Fruit fly (Drosophila melanogaster) whole organism, embryonic: Measurements from ENCODE around the gene NKCC.

Source experiments
- CG1024 ChIP-seq: fragments of 200-800 bp; sonication (Bioruptor generic); IDR thresholded peaks from 2 replicates; pipeline ENCODE4 v1.3.6; 2022; ENCODE audit warnings: missing biosample characterization, missing genetic modification characterization
- CG10431 ChIP-seq: fragments of 200-800 bp; sonication (Bioruptor generic); optimal IDR thresholded peaks from 3 replicates; lab custom pipeline; 2018; ENCODE audit warnings: missing biosample characterization, mild to moderate bottlenecking, missing genetic modification characterization
- CG10654 ChIP-seq: fragments of 200-800 bp; sonication (Bioruptor generic); optimal IDR thresholded peaks from 2 replicates; lab custom pipeline; 2016; ENCODE audit warnings: missing biosample characterization, missing genetic modification characterization
- CG12942 ChIP-seq: fragments of 200-800 bp; sonication (Bioruptor generic); optimal IDR thresholded peaks from 3 replicates; lab custom pipeline; 2016; ENCODE audit warnings: missing biosample characterization, missing genetic modification characterization
- CG15269 ChIP-seq: fragments of 200-800 bp; sonication (Bioruptor generic); optimal IDR thresholded peaks from 2 replicates; lab custom pipeline; 2018; ENCODE audit warnings: missing biosample characterization, mild to moderate bottlenecking, missing genetic modification characterization, moderate library complexity
- CG16815 ChIP-seq: fragments of 200-800 bp; sonication (Bioruptor generic); optimal IDR thresholded peaks from 3 replicates; lab custom pipeline; 2017; ENCODE audit warnings: missing biosample characterization, mild to moderate bottlenecking, missing genetic modification characterization
- CG2202 ChIP-seq: fragments of 200-800 bp; sonication (Bioruptor generic); optimal IDR thresholded peaks from 2 replicates; lab custom pipeline; 2018; ENCODE audit warnings: missing biosample characterization, mild to moderate bottlenecking, missing genetic modification characterization
- CG2889 ChIP-seq: fragments of 200-800 bp; sonication (Bioruptor generic); IDR thresholded peaks from 3 replicates; pipeline ENCODE4 v1.3.6; 2022; ENCODE audit warnings: missing biosample characterization, missing genetic modification characterization
- CG3847 ChIP-seq: fragments of 200-800 bp; sonication (Bioruptor generic); IDR thresholded peaks from 2 replicates; pipeline ENCODE4 v1.3.6; 2022; ENCODE audit warnings: missing biosample characterization, missing genetic modification characterization
- CG3995 ChIP-seq: fragments of 200-800 bp; sonication (Bioruptor generic); optimal IDR thresholded peaks from 3 replicates; lab custom pipeline; 2016; ENCODE audit warnings: missing biosample characterization, missing genetic modification characterization
- CG4404 ChIP-seq: fragments of 200-800 bp; sonication (Bioruptor generic); IDR thresholded peaks from 2 replicates; pipeline ENCODE4 v1.3.6; 2022; ENCODE audit warnings: missing biosample characterization, missing genetic modification characterization
- CG6689 ChIP-seq: fragments of 200-800 bp; sonication (Bioruptor generic); IDR thresholded peaks from 2 replicates; pipeline ENCODE4 v1.3.6; 2022; ENCODE audit warnings: missing biosample characterization, missing genetic modification characterization
- CG9437 ChIP-seq: fragments of 200-800 bp; sonication (Bioruptor generic); optimal IDR thresholded peaks from 2 replicates; lab custom pipeline; 2018; ENCODE audit warnings: missing biosample characterization, mild to moderate bottlenecking, missing genetic modification characterization
- CG9609 ChIP-seq: fragments of 200-800 bp; sonication (Bioruptor generic); optimal IDR thresholded peaks from 3 replicates; lab custom pipeline; 2016; ENCODE audit warnings: missing biosample characterization, missing genetic modification characterization
- Drgx ChIP-seq: fragments of 200-800 bp; sonication (Bioruptor generic); IDR thresholded peaks from 2 replicates; pipeline ENCODE4 v1.3.6; 2022; ENCODE audit warnings: missing biosample characterization, missing genetic modification characterization
- H2.0 ChIP-seq: fragments of 200-800 bp; sonication (Bioruptor generic); IDR thresholded peaks from 2 replicates; pipeline ENCODE4 v1.3.6; 2022; ENCODE audit warnings: missing biosample characterization, missing genetic modification characterization
- HLH3B ChIP-seq: fragments of 200-800 bp; sonication (Bioruptor generic); IDR thresholded peaks from 2 replicates; pipeline ENCODE4 v1.3.6; 2022; ENCODE audit warnings: missing biosample characterization, missing genetic modification characterization
- Hr51 ChIP-seq, 2 experiments: fragments of 200-800 bp; sonication (Bioruptor generic); optimal IDR thresholded peaks; 2 replicates in 1 of 2; 3 replicates in 1 of 2; lab custom pipeline; 2016 to 2018; ENCODE audit warnings: missing biosample characterization in 2 of 2, missing genetic modification characterization in 2 of 2, mild to moderate bottlenecking in 1 of 2, moderate library complexity in 1 of 2
- Hsf ChIP-seq: fragments of 200-800 bp; sonication (Bioruptor generic); optimal IDR thresholded peaks from 3 replicates; lab custom pipeline; 2016; ENCODE audit warnings: missing biosample characterization, missing genetic modification characterization
- MBD-R2 ChIP-seq: fragments of 200-800 bp; sonication (Bioruptor generic); IDR thresholded peaks from 2 replicates; pipeline ENCODE4 v1.3.6; 2022; ENCODE audit warnings: missing biosample characterization, missing genetic modification characterization
- Max ChIP-seq: fragments of 200-800 bp; sonication (Bioruptor generic); optimal IDR thresholded peaks from 2 replicates; lab custom pipeline; 2016; ENCODE audit warnings: missing biosample characterization, mild to moderate bottlenecking, missing genetic modification characterization
- NFAT ChIP-seq: fragments of 200-800 bp; sonication (Bioruptor generic); IDR thresholded peaks from 2 replicates; pipeline ENCODE4 v1.3.6; 2022; ENCODE audit warnings: missing biosample characterization, missing genetic modification characterization
- Nf-YB ChIP-seq: fragments of 200-800 bp; sonication (Bioruptor generic); optimal IDR thresholded peaks from 3 replicates; lab custom pipeline; 2019; ENCODE audit warnings: missing biosample characterization, mild to moderate bottlenecking, missing genetic modification characterization, moderate library complexity
- Oli ChIP-seq: fragments of 200-800 bp; sonication (Bioruptor generic); optimal IDR thresholded peaks from 2 replicates; lab custom pipeline; 2018; ENCODE audit warnings: missing biosample characterization, mild to moderate bottlenecking, missing genetic modification characterization, moderate library complexity
- PHDP ChIP-seq: fragments of 200-800 bp; sonication (Bioruptor generic); optimal IDR thresholded peaks from 3 replicates; lab custom pipeline; 2018; ENCODE audit warnings: missing biosample characterization, mild to moderate bottlenecking, missing genetic modification characterization, moderate library complexity
- Pdp1 ChIP-seq, 2 experiments: fragments of 200-800 bp; sonication (Bioruptor generic); optimal IDR thresholded peaks; 3 replicates each; lab custom pipeline; 2016; ENCODE audit warnings: missing biosample characterization in 2 of 2, missing genetic modification characterization in 2 of 2, mild to moderate bottlenecking in 1 of 2, moderate library complexity in 1 of 2
- Side ChIP-seq: fragments of 200-800 bp; sonication (Bioruptor generic); optimal IDR thresholded peaks from 2 replicates; lab custom pipeline; 2016; ENCODE audit warnings: missing biosample characterization, missing genetic modification characterization
- Spps ChIP-seq: fragments of 200-800 bp; sonication (Bioruptor generic); optimal IDR thresholded peaks from 2 replicates; lab custom pipeline; 2018; ENCODE audit warnings: missing biosample characterization, mild to moderate bottlenecking, missing genetic modification characterization
- Stat92E ChIP-seq, 3 experiments: fragments of >200 bp in 2 of 3; fragments of 200-800 bp in 1 of 3; sonication (Bioruptor generic) in 1 of 3; optimal IDR thresholded peaks; 2 replicates each; lab custom pipeline; 2017 to 2019; ENCODE audit warnings: missing biosample characterization in 3 of 3, missing genetic modification characterization in 3 of 3, mild to moderate bottlenecking in 1 of 3, moderate library complexity in 1 of 3
- cato ChIP-seq: fragments of 200-800 bp; sonication (Bioruptor generic); optimal IDR thresholded peaks from 2 replicates; lab custom pipeline; 2016; ENCODE audit warnings: missing biosample characterization, missing genetic modification characterization, borderline replicate concordance
- chinmo ChIP-seq: fragments of 200-800 bp; sonication (Bioruptor generic); IDR thresholded peaks from 4 replicates; pipeline ENCODE4 v1.3.6; 2022; ENCODE audit warnings: missing biosample characterization, missing genetic modification characterization; ENCODE audit not compliant: partially characterized antibody
- chn ChIP-seq: fragments of 200-800 bp; sonication (Bioruptor generic); optimal IDR thresholded peaks from 2 replicates; lab custom pipeline; 2016; ENCODE audit warnings: missing biosample characterization, missing genetic modification characterization
- dmrt99B ChIP-seq: fragments of 200-800 bp; sonication (Bioruptor generic); optimal IDR thresholded peaks from 2 replicates; lab custom pipeline; 2018; ENCODE audit warnings: missing biosample characterization, mild to moderate bottlenecking, missing genetic modification characterization, moderate library complexity
- insv ChIP-seq, 2 experiments: fragments of 200-800 bp; sonication (Bioruptor generic); optimal IDR thresholded peaks; 3 replicates each; lab custom pipeline; 2016 to 2018; ENCODE audit warnings: missing biosample characterization in 2 of 2, missing genetic modification characterization in 2 of 2
- lilli ChIP-seq: fragments of 200-800 bp; sonication (Bioruptor generic); optimal IDR thresholded peaks from 3 replicates; lab custom pipeline; 2016; ENCODE audit warnings: missing biosample characterization, missing genetic modification characterization
- pan ChIP-seq, 4 experiments: fragments of >200 bp in 3 of 4; fragments of 200-800 bp in 1 of 4; sonication (Bioruptor generic) in 1 of 4; optimal IDR thresholded peaks in 3 of 4; IDR thresholded peaks in 1 of 4; 2 replicates each; pipeline versions ENCODE4 v1.3.6 to Lab custom; 2017 to 2022; ENCODE audit warnings: missing biosample characterization in 2 of 4, missing genetic modification characterization in 2 of 4, mixed read lengths in 1 of 4
- pho ChIP-seq: fragments of 200-800 bp; sonication (Bioruptor generic); optimal IDR thresholded peaks from 2 replicates; lab custom pipeline; 2016; ENCODE audit warnings: missing biosample characterization, missing genetic modification characterization
- sug ChIP-seq: fragments of 200-800 bp; optimal IDR thresholded peaks from 2 replicates; lab custom pipeline; 2019; ENCODE audit warnings: missing biosample characterization, mild to moderate bottlenecking, missing genetic modification characterization, moderate library complexity
- zf30C ChIP-seq: fragments of 200-800 bp; sonication (Bioruptor generic); optimal IDR thresholded peaks from 3 replicates; lab custom pipeline; 2018; ENCODE audit warnings: missing biosample characterization, mild to moderate bottlenecking, missing genetic modification characterization

Gene NKCC

DNA sequence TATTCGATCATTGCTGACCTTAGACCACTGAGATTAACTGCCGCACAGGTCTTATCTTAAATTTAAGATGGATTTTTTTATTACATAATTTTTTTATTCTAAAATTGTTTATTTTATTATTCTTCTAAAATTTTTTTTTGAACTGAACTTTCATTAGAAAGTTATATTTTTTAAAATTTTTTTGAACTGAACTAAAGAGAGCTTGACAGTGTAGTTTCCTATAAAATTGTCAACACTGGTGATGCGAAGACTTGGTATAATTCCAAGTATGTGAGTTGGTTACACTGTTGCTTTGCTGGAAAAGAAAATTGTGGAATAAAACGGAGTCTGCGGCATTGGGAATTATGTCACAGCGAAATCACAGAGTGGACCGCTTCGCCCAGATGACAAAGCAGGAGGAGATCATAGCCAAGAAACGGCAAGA lies 17.2 kb downstream of the NKCC start, which contains the start of gene CG31550 (continued):
- no peak for TF ChIP-seq chinmo (GFP tag; lab: Robert Waterston, UW)
- TF ChIP-seq Drgx (GFP tag; lab: Robert Waterston, UW) = peak; percentile 47
- TF ChIP-seq CG10654 = peak; percentile 64
- peak; percentile 71 for TF ChIP-seq CG6689 (GFP tag; lab: Robert Waterston, UW)
- peak; percentile 74 for TF ChIP-seq H2.0
- TF ChIP-seq CG16815 (GFP tag; lab: Kevin White, UChicago) = peak; percentile 46
- TF ChIP-seq CG9609 (GFP tag; lab: Kevin White, UChicago) = peak; percentile 42
- TF ChIP-seq cato (GFP tag; lab: Kevin White, UChicago) = peak; percentile 19
- TF ChIP-seq zf30C (GFP tag; lab: Kevin White, UChicago) = peak; percentile 90
- TF ChIP-seq HLH3B (GFP tag; lab: Robert Waterston, UW) = peak; percentile 77
- peak; percentile 42 for TF ChIP-seq Nf-YB
- TF ChIP-seq Side (GFP tag; lab: Kevin White, UChicago) = peak; percentile 27
- peak; percentile 39 for TF ChIP-seq pho (GFP tag; lab: Kevin White, UChicago)
- peak; percentile 45 for TF ChIP-seq Max (GFP tag; lab: Kevin White, UChicago)
- peak; percentile 14 for TF ChIP-seq CG3995
- peak; percentile 78 for TF ChIP-seq MBD-R2 (GFP tag; lab: Robert Waterston, UW)
- peak; percentile 65 for TF ChIP-seq CG4404 (GFP tag; lab: Robert Waterston, UW)
- TF ChIP-seq CG12942 = peak; percentile 59
- TF ChIP-seq Spps = peak; percentile 23
- TF ChIP-seq pan (optimal IDR thresholded peaks at IDR 0.05; lab: Kevin White, UChicago) = no peak
- peak in 1 of 2 experiments; percentile 77 for TF ChIP-seq pan (GFP tag; optimal IDR thresholded peaks at IDR 0.05 in 1 of 2, IDR thresholded peaks at IDR 0.05 in 1 of 2)
- no peak for TF ChIP-seq Stat92E (GFP tag; optimal IDR thresholded peaks at IDR 0.05; lab: Kevin White, UChicago)
- peak; percentile 81 for TF ChIP-seq CG3847 (GFP tag; lab: Robert Waterston, UW)
- peak; percentile 27 for TF ChIP-seq CG2202
- TF ChIP-seq chn (GFP tag; lab: Kevin White, UChicago) = peak; percentile 32
- peak in 1 of 2 experiments; percentile 16 for TF ChIP-seq insv (GFP tag; optimal IDR thresholded peaks at IDR 0.05; lab: Kevin White, UChicago)
- peak; percentile 40 for TF ChIP-seq CG9437 (GFP tag; lab: Kevin White, UChicago)
- peak; percentile 82 for TF ChIP-seq NFAT (GFP tag; lab: Robert Waterston, UW)
- TF ChIP-seq Pdp1 (GFP tag; optimal IDR thresholded peaks at IDR 0.05; lab: Kevin White, UChicago) = peak; percentile 14 to 87
- peak; percentile 76 for TF ChIP-seq CG15269 (tag; lab: Kevin White, UChicago)
- TF ChIP-seq lilli = peak; percentile 72
- TF ChIP-seq CG10431 (GFP tag; lab: Kevin White, UChicago) = no peak
- TF ChIP-seq sug (tag; lab: Kevin White, UChicago) = peak; percentile 55
- TF ChIP-seq Hr51 (GFP tag; optimal IDR thresholded peaks at IDR 0.05; lab: Kevin White, UChicago) = peak; percentile 53 to 72
- peak; percentile 62; the same call in 1 of the 3 replicates for TF ChIP-seq CG2889 (GFP tag; lab: Robert Waterston, UW)
- peak; percentile 63 for TF ChIP-seq PHDP (tag; lab: Kevin White, UChicago)
- peak; percentile 59; the same call in 1 of the 2 replicates for TF ChIP-seq CG1024 (GFP tag; lab: Robert Waterston, UW)
- peak; percentile 51 for TF ChIP-seq Hsf (GFP tag; lab: Kevin White, UChicago)
- TF ChIP-seq Oli (tag; lab: Kevin White, UChicago) = peak; percentile 43
- TF ChIP-seq dmrt99B (tag; lab: Kevin White, UChicago) = no peak
